Worm (Caenorhabditis elegans): ENCODE results near the gene oac-48.
A peak's percentile ranks its signal among the peaks of the same experiment; 100 is the strongest.

Gene oac-48

ce11 chrIV:13716735-13717134, 43.1 kb downstream of the oac-48 start:
- TF ChIP-seq nhr-129 (tag; optimal IDR thresholded peaks at IDR 0.05) (peak; percentile 33), nhr-12 (tag; optimal IDR thresholded peaks at IDR 0.05) (no peak), elt-1 (tag; optimal IDR thresholded peaks at IDR 0.05) (no peak), lsy-2 (tag; optimal IDR thresholded peaks at IDR 0.05) (no peak), nhr-237 (tag; optimal IDR thresholded peaks at IDR 0.05) (no peak), egl-27 (tag; optimal IDR thresholded peaks at IDR 0.05) (no peak), nhr-23 (tag; optimal IDR thresholded peaks at IDR 0.05) (no peak), ceh-16 (tag; optimal IDR thresholded peaks at IDR 0.05) (peak; percentile 63), Y55F3AM.14 (GFP tag; optimal IDR thresholded peaks at IDR 0.05) (no peak), nhr-6 (tag; optimal IDR thresholded peaks at IDR 0.05) (no peak), nhr-21 (tag; optimal IDR thresholded peaks at IDR 0.05) (no peak), fos-1 (tag; optimal IDR thresholded peaks at IDR 0.05) (no peak), dmd-4 (tag; optimal IDR thresholded peaks at IDR 0.05) (no peak), nhr-10 (tag; optimal IDR thresholded peaks at IDR 0.05) (no peak), elt-3 (tag; optimal IDR thresholded peaks at IDR 0.05) (no peak), sma-9 (GFP tag; optimal IDR thresholded peaks at IDR 0.05) (no peak), sma-9 (tag; optimal IDR thresholded peaks at IDR 0.05) (no peak)

ce11 chrIV:13718918-13719317, 45.3 kb downstream of the oac-48 start:
- TF ChIP-seq dmd-4 (tag; optimal IDR thresholded peaks at IDR 0.05) = no peak
- no peak for TF ChIP-seq ztf-11 (tag; optimal IDR thresholded peaks at IDR 0.05)
- TF ChIP-seq nhr-6 (tag; optimal IDR thresholded peaks at IDR 0.05) = no peak
- TF ChIP-seq unc-39 (tag; optimal IDR thresholded peaks at IDR 0.05) = no peak
- TF ChIP-seq unc-62 (GFP tag; optimal IDR thresholded peaks at IDR 0.05) = no peak
- no peak for TF ChIP-seq ztf-1 (GFP tag; conservative IDR thresholded peaks at IDR 0.05)
- no peak for TF ChIP-seq mbf-1 (tag; optimal IDR thresholded peaks at IDR 0.05)
- TF ChIP-seq ceh-82 (tag; optimal IDR thresholded peaks at IDR 0.05) = no peak
- TF ChIP-seq F13H6.1 (tag; optimal IDR thresholded peaks at IDR 0.05) = no peak
- no peak for TF ChIP-seq lin-39 (tag; optimal IDR thresholded peaks at IDR 0.05)
- TF ChIP-seq nhr-21 (tag; optimal IDR thresholded peaks at IDR 0.05) = no peak
- no peak for TF ChIP-seq aly-2 (tag; optimal IDR thresholded peaks at IDR 0.05)
- no peak for TF ChIP-seq crh-2 (tag; optimal IDR thresholded peaks at IDR 0.05)
- TF ChIP-seq alr-1 (tag; optimal IDR thresholded peaks at IDR 0.05) = no peak
- no peak for TF ChIP-seq nhr-11 (tag; optimal IDR thresholded peaks at IDR 0.05)
- TF ChIP-seq zag-1 (tag; optimal IDR thresholded peaks at IDR 0.05) = no peak
- TF ChIP-seq nhr-12 (tag; optimal IDR thresholded peaks at IDR 0.05) = no peak
- TF ChIP-seq ZK546.5 (tag; optimal IDR thresholded peaks at IDR 0.05) = no peak
- TF ChIP-seq nhr-25 (tag; optimal IDR thresholded peaks at IDR 0.05) = peak; percentile 61
- no peak for TF ChIP-seq R02D3.7 (tag; optimal IDR thresholded peaks at IDR 0.05)
- no peak for TF ChIP-seq nhr-10 (tag; optimal IDR thresholded peaks at IDR 0.05)
- TF ChIP-seq nhr-129 (tag; optimal IDR thresholded peaks at IDR 0.05) = peak; percentile 62
- no peak for TF ChIP-seq snpc-4 (tag; optimal IDR thresholded peaks at IDR 0.05)
- no peak for TF ChIP-seq nhr-237 (tag; optimal IDR thresholded peaks at IDR 0.05)
- no peak for TF ChIP-seq lin-13 (GFP tag; optimal IDR thresholded peaks at IDR 0.05)
- TF ChIP-seq elt-1 (tag; optimal IDR thresholded peaks at IDR 0.05) = peak; percentile 69
- no peak for TF ChIP-seq lsy-2 (tag; optimal IDR thresholded peaks at IDR 0.05)
- no peak for TF ChIP-seq sma-9 (GFP tag; optimal IDR thresholded peaks at IDR 0.05)
- no peak for TF ChIP-seq sma-9 (tag; optimal IDR thresholded peaks at IDR 0.05)
- TF ChIP-seq sem-4 (tag; optimal IDR thresholded peaks at IDR 0.05) = no peak
- no peak for TF ChIP-seq blmp-1 (tag; optimal IDR thresholded peaks at IDR 0.05; ENCODE audit: insufficient read depth)
- TF ChIP-seq sma-3 (GFP tag; optimal IDR thresholded peaks at IDR 0.05) = no peak
- TF ChIP-seq unc-55 (GFP tag; optimal IDR thresholded peaks at IDR 0.05) = no peak
- no peak for TF ChIP-seq mdl-1 (tag; optimal IDR thresholded peaks at IDR 0.05)
- peak; percentile 91 for TF ChIP-seq ceh-16 (tag; optimal IDR thresholded peaks at IDR 0.05)
- peak; percentile 1 for TF ChIP-seq fos-1 (tag; optimal IDR thresholded peaks at IDR 0.05)
- TF ChIP-seq nhr-23 (tag; optimal IDR thresholded peaks at IDR 0.05) = no peak
- no peak for TF ChIP-seq ama-1 (optimal IDR thresholded peaks at IDR 0.05)
- no peak for TF ChIP-seq gmeb-1 (tag; optimal IDR thresholded peaks at IDR 0.05)
- TF ChIP-seq peb-1 (tag; optimal IDR thresholded peaks at IDR 0.05) = no peak
- no peak for TF ChIP-seq nhr-77 (tag; optimal IDR thresholded peaks at IDR 0.05)
- no peak for TF ChIP-seq egl-27 (tag; optimal IDR thresholded peaks at IDR 0.05)
- no peak for TF ChIP-seq elt-3 (tag; optimal IDR thresholded peaks at IDR 0.05)
- no peak for TF ChIP-seq Y55F3AM.14 (GFP tag; optimal IDR thresholded peaks at IDR 0.05)
- no peak for TF ChIP-seq ztf-4 (tag; optimal IDR thresholded peaks at IDR 0.05)
- TF ChIP-seq C34F6.9 (tag; optimal IDR thresholded peaks at IDR 0.05) = peak; percentile 1
- no peak for TF ChIP-seq mab-5 (tag; optimal IDR thresholded peaks at IDR 0.05)
- TF ChIP-seq skn-1 (tag; optimal IDR thresholded peaks at IDR 0.05) = no peak
- no peak for TF ChIP-seq lin-11 (tag; optimal IDR thresholded peaks at IDR 0.05)
